Fruit fly (Drosophila melanogaster): Measurements from ENCODE around the gene hzg.

hzg gene

dm6 chr3L:16017528-16018250, 13.2 kb upstream of the hzg start:
- TF ChIP-seq spab (GFP tag; optimal IDR thresholded peaks at IDR 0.05), result no peak
- TF ChIP-seq CG32006 (GFP tag; optimal IDR thresholded peaks at IDR 0.05), result no peak
- TF ChIP-seq eg (GFP tag; IDR thresholded peaks at IDR 0.05), result no peak
- no peak for TF ChIP-seq CG11902 (GFP tag; optimal IDR thresholded peaks at IDR 0.05)
- no peak for TF ChIP-seq fd59A (GFP tag; optimal IDR thresholded peaks at IDR 0.05)
- no peak for TF ChIP-seq Gug (GFP tag; IDR thresholded peaks at IDR 0.05)
- TF ChIP-seq CG10669 (GFP tag; optimal IDR thresholded peaks at IDR 0.05), result no peak
- TF ChIP-seq achi (GFP tag; optimal IDR thresholded peaks at IDR 0.05), result no peak
- TF ChIP-seq cyc (GFP tag; optimal IDR thresholded peaks at IDR 0.05), result no peak
- no peak for TF ChIP-seq Ets21C (GFP tag; optimal IDR thresholded peaks at IDR 0.05)
- no peak for TF ChIP-seq ss (GFP tag; optimal IDR thresholded peaks at IDR 0.05)
- no peak for TF ChIP-seq CG9139 (GFP tag; optimal IDR thresholded peaks at IDR 0.05)
- TF ChIP-seq Sox15 (GFP tag; optimal IDR thresholded peaks at IDR 0.05), result no peak

dm6 chr3L:16016911-16017310, 12.4 kb upstream of the hzg start:
- TF ChIP-seq Sox15 (GFP tag; optimal IDR thresholded peaks at IDR 0.05) (no peak), CG6276 (GFP tag; optimal IDR thresholded peaks at IDR 0.05) (no peak), CG4318 (GFP tag; optimal IDR thresholded peaks at IDR 0.05) (no peak), Eip75B (GFP tag; optimal IDR thresholded peaks at IDR 0.05) (no peak), CG1621 (tag; optimal IDR thresholded peaks at IDR 0.05) (no peak), fd59A (GFP tag; optimal IDR thresholded peaks at IDR 0.05) (no peak), esn (GFP tag; optimal IDR thresholded peaks at IDR 0.05) (peak; percentile 25), CG9139 (GFP tag; optimal IDR thresholded peaks at IDR 0.05) (no peak), lz (GFP tag; optimal IDR thresholded peaks at IDR 0.05) (no peak), CG8632 (GFP tag; optimal IDR thresholded peaks at IDR 0.05) (no peak), CG11294 (GFP tag; IDR thresholded peaks at IDR 0.05) (no peak), spab (GFP tag; optimal IDR thresholded peaks at IDR 0.05) (no peak), CG8319 (GFP tag; optimal IDR thresholded peaks at IDR 0.05) (no peak), Eip78C (GFP tag) (peak; percentile 78), CG10669 (GFP tag; optimal IDR thresholded peaks at IDR 0.05) (peak; percentile 8), Smox (GFP tag; optimal IDR thresholded peaks at IDR 0.05) (peak; percentile 23), CG32006 (GFP tag; optimal IDR thresholded peaks at IDR 0.05) (peak; percentile 10), CG3032 (tag; optimal IDR thresholded peaks at IDR 0.05) (no peak), CG6163 (GFP tag; IDR thresholded peaks at IDR 0.05) (no peak), cyc (GFP tag; optimal IDR thresholded peaks at IDR 0.05) (peak; percentile 6), fkh (GFP tag; optimal IDR thresholded peaks at IDR 0.05) (no peak), Ets96B (tag; optimal IDR thresholded peaks at IDR 0.05) (peak; percentile 20), Met (GFP tag; optimal IDR thresholded peaks at IDR 0.05) (peak; percentile 27), CG11762 (GFP tag; optimal IDR thresholded peaks at IDR 0.05; ENCODE audit: insufficient read depth) (no peak), OdsH (GFP tag; optimal IDR thresholded peaks at IDR 0.05) (peak; percentile 2), CG6854 (GFP tag; optimal IDR thresholded peaks at IDR 0.05) (no peak), net (GFP tag; optimal IDR thresholded peaks at IDR 0.05) (no peak), CG11902 (GFP tag; optimal IDR thresholded peaks at IDR 0.05) (no peak), Sox102F (GFP tag; optimal IDR thresholded peaks at IDR 0.05) (no peak), CG7368 (GFP tag; optimal IDR thresholded peaks at IDR 0.05) (no peak), acj6 (GFP tag; optimal IDR thresholded peaks at IDR 0.05) (peak; percentile 22), topi (GFP tag; optimal IDR thresholded peaks at IDR 0.05) (peak; percentile 56), Eip93F (GFP tag; optimal IDR thresholded peaks at IDR 0.05) (no peak), achi (GFP tag; optimal IDR thresholded peaks at IDR 0.05) (no peak), salr (GFP tag; optimal IDR thresholded peaks at IDR 0.05) (peak in 1 of 2 experiments; percentile 1), Sox14 (GFP tag; optimal IDR thresholded peaks at IDR 0.05) (no peak), CG31627 (GFP tag; optimal IDR thresholded peaks at IDR 0.05) (no peak)

Data from whole organism, prepupa.